Worm (Caenorhabditis elegans): ENCODE data around the gene pkc-3.

The pkc-3 gene

DNA sequence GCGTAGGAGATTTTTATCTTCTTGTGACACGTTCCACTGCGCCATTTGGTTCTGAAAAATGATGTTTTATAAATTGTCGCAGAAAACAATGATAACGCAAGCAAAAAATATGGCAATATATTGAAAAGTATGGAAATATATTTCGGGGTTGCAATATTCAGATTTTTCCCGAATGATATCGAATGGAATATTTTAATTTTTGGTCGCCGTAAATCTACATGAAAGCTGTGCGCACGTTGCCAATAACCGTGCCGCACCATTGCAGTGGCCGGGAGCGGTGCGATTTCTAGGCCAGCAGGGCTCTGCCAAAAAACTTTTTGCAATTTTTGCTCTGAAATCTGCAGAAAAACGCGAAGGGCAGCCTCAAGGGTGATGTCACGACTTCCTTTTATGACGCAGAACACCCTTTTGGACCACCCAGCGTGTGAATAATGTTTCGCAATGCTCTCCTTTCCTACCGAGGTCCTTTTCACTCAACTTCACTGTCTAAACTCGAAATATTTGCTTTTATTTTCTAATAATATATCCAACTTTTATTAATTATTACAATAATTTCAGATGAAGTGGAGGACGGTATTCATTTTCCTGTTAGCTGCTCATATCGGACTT lies 21.6 kb upstream of the pkc-3 start, which contains the start of the genes F09E5.11 and bmy-1:
Gene F09E5.11, minus strand, starts transcription at position 51 of the 609 bp plus-strand sequence.
Gene bmy-1, plus strand, starts transcription at position 559 of the 609 bp plus-strand sequence.
- TF ChIP-seq drap-1 (GFP tag; optimal IDR thresholded peaks at IDR 0.05) (peak; percentile 57), zip-8 (tag; optimal IDR thresholded peaks at IDR 0.05) (no peak), nhr-2 (tag; optimal IDR thresholded peaks at IDR 0.05) (no peak), unc-62 (GFP tag; optimal IDR thresholded peaks at IDR 0.05) (no peak), ceh-83 (GFP tag; optimal IDR thresholded peaks at IDR 0.05) (peak; percentile 43), mls-2 (tag; optimal IDR thresholded peaks at IDR 0.05) (peak; percentile 56), nhr-28 (tag; optimal IDR thresholded peaks at IDR 0.05) (no peak), mab-5 (tag; optimal IDR thresholded peaks at IDR 0.05) (no peak), unc-120 (tag; optimal IDR thresholded peaks at IDR 0.05; ENCODE audit: poor library complexity, severe bottlenecking) (peak; percentile 2), elt-1 (tag; optimal IDR thresholded peaks at IDR 0.05; ENCODE audit: borderline replicate concordance, insufficient read depth) (no peak), ces-1 (GFP tag; optimal IDR thresholded peaks at IDR 0.05) (peak; percentile 48), M03D4.4 (tag; optimal IDR thresholded peaks at IDR 0.05) (peak; percentile 3), unc-39 (tag; optimal IDR thresholded peaks at IDR 0.05) (no peak), sptf-1 (tag; optimal IDR thresholded peaks at IDR 0.05) (peak; percentile 79), bed-3 (GFP tag; optimal IDR thresholded peaks at IDR 0.05) (no peak), nhr-237 (tag; optimal IDR thresholded peaks at IDR 0.05) (peak; percentile 31), hlh-1 (tag; optimal IDR thresholded peaks at IDR 0.05) (peak; percentile 4), elt-3 (tag; optimal IDR thresholded peaks at IDR 0.05) (no peak), ceh-39 (tag; optimal IDR thresholded peaks at IDR 0.05) (no peak), mep-1 (tag; optimal IDR thresholded peaks at IDR 0.05) (peak; percentile 67), tbx-8 (GFP tag; optimal IDR thresholded peaks at IDR 0.05) (no peak), lin-32 (GFP tag; optimal IDR thresholded peaks at IDR 0.05) (no peak), nhr-12 (tag; optimal IDR thresholded peaks at IDR 0.05) (no peak), snpc-4 (tag; optimal IDR thresholded peaks at IDR 0.05) (no peak), ham-2 (GFP tag; optimal IDR thresholded peaks at IDR 0.05) (peak; percentile 1), nhr-76 (tag; optimal IDR thresholded peaks at IDR 0.05) (no peak), cnd-1 (tag; optimal IDR thresholded peaks at IDR 0.05) (peak; percentile 60), pha-4 (tag; optimal IDR thresholded peaks at IDR 0.05) (peak; percentile 5), lsy-2 (tag; optimal IDR thresholded peaks at IDR 0.05) (peak; percentile 52), sem-2 (GFP tag; optimal IDR thresholded peaks at IDR 0.05) (no peak), blmp-1 (tag; optimal IDR thresholded peaks at IDR 0.05) (no peak), ztf-11 (tag; optimal IDR thresholded peaks at IDR 0.05) (peak; percentile 2), ceh-43 (GFP tag; optimal IDR thresholded peaks at IDR 0.05) (peak; percentile 4), flh-1 (GFP tag; optimal IDR thresholded peaks at IDR 0.05) (no peak), lin-13 (tag; optimal IDR thresholded peaks at IDR 0.05) (peak; percentile 46)

DNA sequence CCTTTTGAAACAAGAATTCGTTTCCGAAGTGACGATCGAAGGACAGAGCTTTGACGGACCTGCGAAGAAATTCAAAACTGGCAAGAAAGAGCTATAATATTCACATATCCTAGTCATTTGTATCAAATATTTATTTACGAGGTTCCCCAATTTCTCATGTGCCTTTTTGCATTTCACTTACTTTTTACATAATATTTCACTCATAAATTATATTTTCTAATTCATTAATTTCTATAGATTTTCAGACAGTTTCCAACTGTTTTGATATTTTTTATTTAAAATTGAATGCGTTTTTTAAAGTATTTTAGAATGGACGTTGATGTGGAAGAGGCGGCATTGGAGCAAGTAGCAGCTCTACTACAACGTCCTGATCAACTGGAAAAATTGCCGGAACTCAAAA lies 20.6 kb upstream of the pkc-3 start, which contains the start of gene sec-6:
Gene sec-6, plus strand, starts transcription at position 301 of the 400 bp plus-strand sequence.
- no peak for TF ChIP-seq unc-39 (tag; optimal IDR thresholded peaks at IDR 0.05)
- TF ChIP-seq ceh-43 (GFP tag; optimal IDR thresholded peaks at IDR 0.05), result no peak
- TF ChIP-seq nhr-237 (tag; optimal IDR thresholded peaks at IDR 0.05), result no peak
- no peak for TF ChIP-seq flh-1 (GFP tag; optimal IDR thresholded peaks at IDR 0.05)
- no peak for TF ChIP-seq blmp-1 (tag; optimal IDR thresholded peaks at IDR 0.05)
- no peak for TF ChIP-seq ztf-11 (tag; optimal IDR thresholded peaks at IDR 0.05)
- TF ChIP-seq ceh-83 (GFP tag; optimal IDR thresholded peaks at IDR 0.05), result no peak
- no peak for TF ChIP-seq mep-1 (tag; optimal IDR thresholded peaks at IDR 0.05)
- TF ChIP-seq elt-1 (tag; optimal IDR thresholded peaks at IDR 0.05; ENCODE audit: borderline replicate concordance, insufficient read depth), result no peak

DNA sequence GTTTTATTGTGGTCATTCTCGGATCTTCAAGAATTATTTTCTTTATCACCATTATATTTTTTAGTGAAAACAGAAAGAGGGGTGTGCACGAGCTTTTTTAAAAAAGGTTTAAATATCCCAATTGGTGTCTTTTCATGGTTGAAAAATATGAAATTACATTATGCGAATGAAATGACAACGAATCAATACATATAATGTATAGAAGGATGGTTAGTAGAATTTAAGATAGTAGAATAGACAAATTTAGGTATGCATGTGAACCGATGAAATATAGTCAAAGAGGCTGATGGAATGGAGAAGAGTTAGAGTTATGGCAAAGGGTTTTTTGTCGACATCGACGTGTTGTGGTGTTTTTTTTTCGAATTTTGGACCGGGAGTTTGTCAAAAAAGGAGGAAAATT lies 15.3 kb upstream of the pkc-3 start:
- no peak for TF ChIP-seq unc-62 (GFP tag; optimal IDR thresholded peaks at IDR 0.05)
- no peak for TF ChIP-seq bed-3 (GFP tag; optimal IDR thresholded peaks at IDR 0.05)
- TF ChIP-seq hlh-1 (tag; optimal IDR thresholded peaks at IDR 0.05), result no peak
- no peak for TF ChIP-seq drap-1 (GFP tag; optimal IDR thresholded peaks at IDR 0.05)
- TF ChIP-seq nhr-28 (tag; optimal IDR thresholded peaks at IDR 0.05), result no peak
- no peak for TF ChIP-seq M03D4.4 (tag; optimal IDR thresholded peaks at IDR 0.05)
- no peak for TF ChIP-seq mep-1 (tag; optimal IDR thresholded peaks at IDR 0.05)
- TF ChIP-seq unc-39 (tag; optimal IDR thresholded peaks at IDR 0.05), result no peak
- no peak for TF ChIP-seq nhr-76 (tag; optimal IDR thresholded peaks at IDR 0.05)
- TF ChIP-seq ham-2 (GFP tag; optimal IDR thresholded peaks at IDR 0.05), result no peak
- no peak for TF ChIP-seq nhr-237 (tag; optimal IDR thresholded peaks at IDR 0.05)
- no peak for TF ChIP-seq elt-3 (tag; optimal IDR thresholded peaks at IDR 0.05)
